Worm (Caenorhabditis elegans) whole organism, early embryonic: ENCODE measurements around the gene puf-5.

Source experiments
- B0310.2 ChIP-seq: sonication (generic microtip); optimal IDR thresholded peaks from 2 replicates; lab custom pipeline; 2016; ENCODE audit warnings: mild to moderate bottlenecking, missing genetic modification characterization, missing compliant biosample characterization
- F13C5.2 ChIP-seq: sonication (generic microtip); optimal IDR thresholded peaks from 2 replicates; lab custom pipeline; 2017; ENCODE audit warnings: mild to moderate bottlenecking, missing genetic modification characterization, inconsistent platforms, missing compliant biosample characterization
- aly-1 ChIP-seq: sonication (generic microtip); optimal IDR thresholded peaks from 2 replicates; lab custom pipeline; 2016; ENCODE audit warnings: missing genetic modification characterization, missing compliant biosample characterization
- ama-1 ChIP-seq: fragments of 150-350 bp; optimal IDR thresholded peaks from 2 replicates; lab custom pipeline; 2014
- ceh-13 ChIP-seq: fragments of 200-800 bp; sonication (Bioruptor generic); optimal IDR thresholded peaks from 2 replicates; lab custom pipeline; 2018; ENCODE audit warnings: mild to moderate bottlenecking, missing genetic modification characterization, missing compliant biosample characterization
- ceh-36 ChIP-seq: sonication (generic microtip); optimal IDR thresholded peaks from 2 replicates; lab custom pipeline; 2016; ENCODE audit warnings: missing genetic modification characterization, inconsistent platforms, missing compliant biosample characterization
- ets-7 ChIP-seq: sonication (generic microtip); optimal IDR thresholded peaks from 2 replicates; lab custom pipeline; 2016; ENCODE audit warnings: missing genotype, missing genetic modification characterization, missing compliant biosample characterization
- flt-1 ChIP-seq: fragments of 200-800 bp; sonication (Bioruptor generic); IDR thresholded peaks from 2 replicates; pipeline ENCODE4 v1.3.6; 2022; ENCODE audit warnings: missing genetic modification characterization, missing compliant biosample characterization
- hmbx-1 ChIP-seq: sonication (generic microtip); optimal IDR thresholded peaks from 2 replicates; lab custom pipeline; 2016; ENCODE audit warnings: mild to moderate bottlenecking, missing genetic modification characterization, missing compliant biosample characterization
- hmg-4 ChIP-seq: fragments of 200-800 bp; sonication (Bioruptor generic); optimal IDR thresholded peaks from 2 replicates; lab custom pipeline; 2018; ENCODE audit warnings: mild to moderate bottlenecking, missing genetic modification characterization, missing compliant biosample characterization
- hnd-1 ChIP-seq: sonication (generic microtip); optimal IDR thresholded peaks from 2 replicates; lab custom pipeline; 2016; ENCODE audit warnings: missing genetic modification characterization, missing compliant biosample characterization
- pes-1 ChIP-seq: fragments of 200-800 bp; sonication (Bioruptor generic); IDR thresholded peaks from 2 replicates; pipeline ENCODE4 v1.3.6; 2022; ENCODE audit warnings: missing genetic modification reagents, missing genetic modification characterization, missing compliant biosample characterization
- scrt-1 ChIP-seq: fragments of 200-800 bp; sonication (Bioruptor generic); IDR thresholded peaks from 2 replicates; pipeline ENCODE4 v1.3.6; 2022; ENCODE audit warnings: missing genetic modification characterization, missing compliant biosample characterization
- sea-1 ChIP-seq: fragments of 200-800 bp; sonication (Bioruptor generic); conservative IDR thresholded peaks from 2 replicates; pipeline ENCODE4 v1.3.6; 2022; ENCODE audit warnings: missing genetic modification characterization, missing compliant biosample characterization
- tbx-11 ChIP-seq: fragments of 200-800 bp; sonication (Bioruptor generic); IDR thresholded peaks from 2 replicates; pipeline ENCODE4 v1.3.6; 2022; ENCODE audit warnings: missing genetic modification characterization, missing compliant biosample characterization
- tbx-37 ChIP-seq: fragments of 200-800 bp; sonication (Bioruptor generic); conservative IDR thresholded peaks from 2 replicates; pipeline ENCODE4 v1.3.6; 2022; ENCODE audit warnings: missing genetic modification reagents, missing genetic modification characterization, missing compliant biosample characterization
- tra-4 ChIP-seq: sonication (generic microtip); optimal IDR thresholded peaks from 2 replicates; lab custom pipeline; 2017; ENCODE audit warnings: missing genetic modification characterization, missing compliant biosample characterization

Gene puf-5

DNA sequence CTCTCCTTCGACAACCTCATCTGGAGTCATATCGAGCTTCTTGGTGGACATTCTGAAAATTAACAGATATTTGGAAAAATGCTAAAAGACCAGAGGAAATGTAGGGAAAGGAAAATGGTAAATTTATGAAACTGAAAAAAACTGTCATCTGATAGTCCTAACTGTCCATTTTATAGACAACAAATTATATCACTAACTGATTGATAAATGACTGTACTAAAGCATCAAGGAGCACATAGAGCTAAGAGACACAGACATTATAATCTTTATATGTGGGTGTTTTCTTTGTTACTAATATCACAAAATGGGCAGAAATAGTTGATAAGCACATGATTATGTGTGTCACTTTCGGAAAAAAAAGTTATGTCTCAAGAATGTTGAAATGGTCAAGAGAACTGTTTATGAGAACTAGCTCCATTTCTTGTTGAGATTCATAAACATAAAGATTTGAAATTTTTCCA is 8.5 kb upstream of the puf-5 start, which contains the start of gene F54C9.3:
F54C9.3 (minus strand) TSS at position 51 of the 461 bp plus-strand sequence.
- TF ChIP-seq pes-1 (GFP tag; lab: Robert Waterston, UW) (no peak), hmg-4 (GFP tag; lab: Kevin White, UChicago) (no peak), aly-1 (tag; lab: Kevin White, UChicago) (no peak), hnd-1 (tag; lab: Kevin White, UChicago) (no peak), ama-1 (lab: Kevin White, UChicago) (no peak), flt-1 (GFP tag; lab: Robert Waterston, UW) (no peak), sea-1 (GFP tag; lab: Robert Waterston, UW) (no peak), F13C5.2 (no peak), tra-4 (tag; lab: Kevin White, UChicago) (no peak), tbx-11 (GFP tag; lab: Robert Waterston, UW) (no peak)

- TF ChIP-seq ceh-36 (no peak), sea-1 (GFP tag; lab: Robert Waterston, UW) (0 out of 2 replicates have a peak, but pooled peaks have one; percentile 30)
Measured at ce11 chrII:8568234-8568969, 6.9 kb upstream of the puf-5 start.

ce11 chrII:8569038-8569977 is 6.0 kb upstream of the puf-5 start, which contains the start of the genes col-38 and rpl-5:
Gene col-38 (minus strand): TSS chrII:8569088.
Gene rpl-5 (plus strand): TSS chrII:8569927.
- TF ChIP-seq hmg-4 (GFP tag; lab: Kevin White, UChicago) (peak; percentile 39), scrt-1 (GFP tag; lab: Robert Waterston, UW) (no peak), flt-1 (GFP tag; lab: Robert Waterston, UW) (peak; percentile 38; the same call in 1 of the 2 replicates), F13C5.2 (peak; percentile 73), ama-1 (lab: Kevin White, UChicago) (no peak)

ce11 chrII:8570977-8571376 is 4.4 kb upstream of the puf-5 start, which contains the start of gene bcs-1:
Gene bcs-1 (plus strand): TSS chrII:8571085.
- TF ChIP-seq ets-7 (tag; lab: Kevin White, UChicago) (no peak), scrt-1 (GFP tag; lab: Robert Waterston, UW) (no peak), B0310.2 (tag; lab: Kevin White, UChicago) (no peak), aly-1 (tag; lab: Kevin White, UChicago) (no peak), hmg-4 (GFP tag; lab: Kevin White, UChicago) (no peak), hmbx-1 (tag; lab: Kevin White, UChicago) (no peak), flt-1 (GFP tag; lab: Robert Waterston, UW) (no peak), tbx-37 (no peak), ama-1 (lab: Kevin White, UChicago) (no peak), tra-4 (tag; lab: Kevin White, UChicago) (no peak), ceh-13 (GFP tag; lab: Kevin White, UChicago) (no peak), sea-1 (GFP tag; lab: Robert Waterston, UW) (no peak), F13C5.2 (no peak), pes-1 (GFP tag; lab: Robert Waterston, UW) (no peak), ceh-36 (no peak), tbx-11 (GFP tag; lab: Robert Waterston, UW) (no peak), hnd-1 (tag; lab: Kevin White, UChicago) (no peak)

DNA sequence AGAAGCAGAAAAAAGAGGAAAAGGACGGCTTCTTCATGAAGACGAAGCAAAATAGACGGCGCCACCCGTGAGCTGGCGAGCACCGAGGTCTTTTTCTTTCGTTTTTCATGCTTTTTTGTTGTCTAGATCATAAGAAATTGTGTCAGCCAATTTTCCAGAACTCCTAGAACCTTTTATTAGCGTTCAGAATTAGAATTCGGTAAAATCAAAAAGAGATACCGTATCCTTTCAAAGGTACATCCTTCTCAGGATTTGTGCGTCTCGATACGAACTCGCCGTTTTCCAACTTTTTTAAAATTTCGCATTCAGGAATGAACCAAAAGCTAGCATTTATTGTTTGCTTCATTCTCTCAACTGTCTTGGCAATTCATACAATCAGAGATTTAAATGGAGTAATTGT is 2.3 kb upstream of the puf-5 start, which contains the start of gene F54C9.7:
F54C9.7 (plus strand) TSS at position 301 of the 400 bp plus-strand sequence.
- TF ChIP-seq flt-1 (GFP tag; lab: Robert Waterston, UW) (no peak), tra-4 (tag; lab: Kevin White, UChicago) (no peak), pes-1 (GFP tag; lab: Robert Waterston, UW) (no peak), ama-1 (lab: Kevin White, UChicago) (no peak), B0310.2 (tag; lab: Kevin White, UChicago) (no peak), F13C5.2 (no peak), ceh-36 (no peak), ceh-13 (GFP tag; lab: Kevin White, UChicago) (no peak), aly-1 (tag; lab: Kevin White, UChicago) (no peak), sea-1 (GFP tag; lab: Robert Waterston, UW) (no peak), hmbx-1 (tag; lab: Kevin White, UChicago) (no peak), hnd-1 (tag; lab: Kevin White, UChicago) (no peak), tbx-11 (GFP tag; lab: Robert Waterston, UW) (no peak)

DNA sequence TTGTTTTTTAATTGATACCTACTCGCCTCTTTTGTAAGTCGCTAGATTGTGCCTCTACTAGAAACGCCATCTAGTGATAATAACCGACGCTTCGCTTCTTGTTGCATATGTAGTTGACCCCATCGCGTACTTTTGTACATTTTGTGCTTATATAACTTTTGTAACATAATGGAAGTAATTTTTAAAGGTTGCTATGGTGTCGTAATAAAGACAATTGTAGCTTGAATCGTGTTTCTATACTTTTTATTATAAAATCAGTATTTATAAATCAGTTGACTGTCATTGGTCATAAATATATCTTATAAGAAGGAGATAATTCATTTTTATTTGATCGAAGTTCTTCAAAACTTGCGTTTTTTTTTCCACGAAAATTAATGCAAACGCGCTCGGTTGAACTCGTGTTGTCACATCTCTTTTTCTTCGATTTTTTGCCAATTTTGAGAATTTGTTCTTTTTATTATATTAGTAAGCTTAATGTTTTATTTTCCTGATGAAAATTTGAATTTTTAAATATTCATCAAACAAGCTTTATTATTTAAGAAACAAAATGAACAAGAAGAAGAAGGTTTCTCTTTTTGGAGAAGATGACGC is 2.3 kb downstream of the puf-5 start, which contains the start of gene F54C9.9:
F54C9.9 (plus strand) TSS at position 541 of the 591 bp plus-strand sequence.
- TF ChIP-seq sea-1 (GFP tag; lab: Robert Waterston, UW) (no peak), B0310.2 (tag; lab: Kevin White, UChicago) (no peak), ceh-13 (GFP tag; lab: Kevin White, UChicago) (no peak), ama-1 (lab: Kevin White, UChicago) (no peak), hnd-1 (tag; lab: Kevin White, UChicago) (no peak), tbx-11 (GFP tag; lab: Robert Waterston, UW) (no peak), scrt-1 (GFP tag; lab: Robert Waterston, UW) (no peak), tra-4 (tag; lab: Kevin White, UChicago) (no peak), aly-1 (tag; lab: Kevin White, UChicago) (no peak), hmg-4 (GFP tag; lab: Kevin White, UChicago) (no peak), ets-7 (tag; lab: Kevin White, UChicago) (no peak), F13C5.2 (no peak)
